Fruit fly (Drosophila melanogaster) whole organism, wandering third instar larva: ENCODE measurements around the gene CG10761.

Experiments
- Abd-B ChIP-seq: fragments of >200 bp; optimal IDR thresholded peaks from 2 replicates; lab custom pipeline; 2017; ENCODE audit warnings: missing biosample characterization, missing genetic modification characterization
- CrebA ChIP-seq: fragments of 200-800 bp; sonication (Bioruptor generic); optimal IDR thresholded peaks from 2 replicates; lab custom pipeline; 2016; ENCODE audit warnings: missing biosample characterization, mild to moderate bottlenecking, missing genetic modification characterization, borderline replicate concordance
- Rel ChIP-seq, 2 experiments: fragments of 200-800 bp; sonication (Bioruptor generic) in 1 of 2; optimal IDR thresholded peaks; 2 replicates in 1 of 2; 3 replicates in 1 of 2; lab custom pipeline; 2016 to 2019; ENCODE audit warnings: mild to moderate bottlenecking in 2 of 2, missing biosample characterization in 2 of 2, missing genetic modification characterization in 2 of 2, moderate library complexity in 1 of 2
- dl ChIP-seq, 2 experiments: fragments of 175-275, 200-275 bp in 1 of 2; fragments of 200-275 bp in 1 of 2; sonication (Bioruptor generic); optimal IDR thresholded peaks; lab custom pipeline; 2018; ENCODE audit warnings: mild to moderate bottlenecking in 2 of 2, missing biosample characterization in 2 of 2, missing genetic modification characterization in 2 of 2, moderate library complexity in 2 of 2; ENCODE audit not compliant: partially characterized antibody in 2 of 2, insufficient read depth in 1 of 2
- dsf ChIP-seq: sonication (Bioruptor generic); optimal IDR thresholded peaks from 2 replicates; lab custom pipeline; 2016; ENCODE audit warnings: missing biosample characterization, missing genetic modification characterization, borderline replicate concordance
- ey ChIP-seq: fragments of 200-800 bp; sonication (Bioruptor generic); optimal IDR thresholded peaks from 2 replicates; lab custom pipeline; 2016; ENCODE audit warnings: missing biosample characterization, missing genetic modification characterization
- foxo ChIP-seq, 2 experiments: fragments of 200-800 bp; sonication (Bioruptor generic); optimal IDR thresholded peaks; 2 replicates in 1 of 2; 3 replicates in 1 of 2; lab custom pipeline; 2016 to 2017; ENCODE audit warnings: missing biosample characterization in 2 of 2, missing genetic modification characterization in 2 of 2
- h ChIP-seq: fragments of 200-800 bp; sonication (Bioruptor generic); optimal IDR thresholded peaks from 3 replicates; lab custom pipeline; 2016; ENCODE audit warnings: missing biosample characterization, mild to moderate bottlenecking, missing genetic modification characterization
- jim ChIP-seq: fragments of 175-275, 200-325 bp; sonication (Bioruptor generic); optimal IDR thresholded peaks from 2 replicates; lab custom pipeline; 2016; ENCODE audit warnings: missing biosample characterization, mild to moderate bottlenecking, missing genetic modification characterization
- sage ChIP-seq: fragments of 200-800 bp; sonication (Bioruptor generic); optimal IDR thresholded peaks from 2 replicates; lab custom pipeline; 2016; ENCODE audit warnings: missing biosample characterization, mild to moderate bottlenecking, missing genetic modification characterization
- tai ChIP-seq: sonication (Bioruptor generic); optimal IDR thresholded peaks from 2 replicates; lab custom pipeline; 2016; ENCODE audit warnings: missing biosample characterization, missing genetic modification characterization

DNA sequence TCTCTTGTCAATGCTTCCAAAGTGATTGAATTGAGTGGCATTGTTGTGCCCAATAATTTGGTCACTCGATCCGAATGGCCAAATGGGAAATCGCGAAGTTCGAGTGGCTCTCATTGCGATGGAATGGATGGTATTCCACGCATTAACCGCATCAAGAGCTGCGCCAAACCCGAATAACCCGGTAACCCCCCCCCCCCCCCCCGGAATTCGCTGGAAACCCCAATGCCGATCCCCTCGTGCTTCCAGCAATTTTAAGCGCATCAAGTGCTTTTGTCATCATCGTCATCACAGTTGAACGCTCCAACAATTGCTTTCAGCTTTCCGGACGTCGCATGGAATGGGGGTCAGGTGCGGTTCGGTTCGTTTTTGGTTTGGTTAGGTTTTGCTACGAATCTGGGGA, 44.0 kb upstream of the CG10761 start:
- TF ChIP-seq jim (GFP tag; lab: Kevin White, UChicago) (no peak), foxo (GFP tag; optimal IDR thresholded peaks at IDR 0.05; lab: Kevin White, UChicago) (no peak), Rel (GFP tag; optimal IDR thresholded peaks at IDR 0.05; lab: Kevin White, UChicago) (no peak), Rel (tag; optimal IDR thresholded peaks at IDR 0.05; lab: Kevin White, UChicago) (no peak), sage (GFP tag; lab: Kevin White, UChicago) (no peak), CrebA (no peak), dl (GFP tag; optimal IDR thresholded peaks at IDR 0.05; lab: Kevin White, UChicago; ENCODE audit: insufficient read depth in 1 of 2, partially characterized antibody in 2 of 2) (no peak), dsf (no peak), tai (no peak), ey (no peak), h (GFP tag; lab: Kevin White, UChicago) (no peak), Abd-B (no peak)
